Worm (Caenorhabditis elegans): ENCODE results near the gene che-6.

ce11 chrIV:2142320-2142719 is 31.1 kb upstream of the che-6 start:
- TF ChIP-seq sem-4 (tag; optimal IDR thresholded peaks at IDR 0.05) (no peak), nhr-237 (tag; optimal IDR thresholded peaks at IDR 0.05) (no peak), mab-5 (tag; optimal IDR thresholded peaks at IDR 0.05) (no peak), aly-2 (tag; optimal IDR thresholded peaks at IDR 0.05) (no peak), ama-1 (optimal IDR thresholded peaks at IDR 0.05) (no peak), blmp-1 (tag; optimal IDR thresholded peaks at IDR 0.05; ENCODE audit: insufficient read depth) (no peak), elt-3 (tag; optimal IDR thresholded peaks at IDR 0.05) (no peak)

Data from whole organism, L2 larva.